Fruit fly (Drosophila melanogaster) whole organism: ENCODE results near the gene CG18223.

ENCODE experiments used
- CG8478 ChIP-seq: fragments of >200 bp; optimal IDR thresholded peaks from 2 replicates; lab custom pipeline; 2018; ENCODE audit warnings: inconsistent platforms
- Dll ChIP-seq: fragments of >200 bp; optimal IDR thresholded peaks from 2 replicates; lab custom pipeline; 2017
- EcR ChIP-seq, 2 experiments: fragments of >200 bp; optimal IDR thresholded peaks; 2 replicates each; lab custom pipeline; 2017; ENCODE audit warnings: missing biosample characterization in 2 of 2, missing genetic modification characterization in 2 of 2, missing genetic modification reagents in 2 of 2
- pan ChIP-seq: fragments of >200 bp; optimal IDR thresholded peaks from 2 replicates; lab custom pipeline; 2017
- psq ChIP-seq: fragments of >200 bp; optimal IDR thresholded peaks from 2 replicates; lab custom pipeline; 2017
- usp ChIP-seq: fragments of >200 bp; optimal IDR thresholded peaks from 2 replicates; lab custom pipeline; 2017; ENCODE audit warnings: missing biosample characterization, missing genetic modification characterization, mixed read lengths

The CG18223 gene

dm6 chr3L:18920219-18920618 is at the start of gene CG18223:
Gene CG18223 (minus strand): TSS chr3L:18920319.
- no peak for TF ChIP-seq CG8478 (lab: Kevin White, UChicago)

dm6 chr3L:18968193-18968969 is 48.3 kb upstream of the CG18223 start:
- no peak for TF ChIP-seq pan (lab: Kevin White, UChicago)
- TF ChIP-seq CG8478 (lab: Kevin White, UChicago) = no peak
- no peak for TF ChIP-seq Dll (lab: Kevin White, UChicago)
- TF ChIP-seq usp (GFP tag; lab: Kevin White, UChicago) = no peak
- no peak for TF ChIP-seq EcR (GFP tag; optimal IDR thresholded peaks at IDR 0.05; lab: Kevin White, UChicago)
- no peak for TF ChIP-seq psq (lab: Kevin White, UChicago)

- TF ChIP-seq psq (lab: Kevin White, UChicago) (no peak), EcR (GFP tag; optimal IDR thresholded peaks at IDR 0.05; lab: Kevin White, UChicago) (no peak), usp (GFP tag; lab: Kevin White, UChicago) (no peak), Dll (lab: Kevin White, UChicago) (no peak), CG8478 (lab: Kevin White, UChicago) (no peak), pan (lab: Kevin White, UChicago) (no peak)
Observed at dm6 chr3L:18957032-18957431, 36.9 kb upstream of the CG18223 start.

dm6 chr3L:18952399-18952798 is 32.3 kb upstream of the CG18223 start:
- TF ChIP-seq psq (lab: Kevin White, UChicago) (no peak), usp (GFP tag; lab: Kevin White, UChicago) (no peak), EcR (GFP tag; optimal IDR thresholded peaks at IDR 0.05; lab: Kevin White, UChicago) (no peak), Dll (lab: Kevin White, UChicago) (no peak), CG8478 (lab: Kevin White, UChicago) (no peak), pan (lab: Kevin White, UChicago) (no peak)

- TF ChIP-seq usp (GFP tag; lab: Kevin White, UChicago) (no peak), Dll (lab: Kevin White, UChicago) (no peak), EcR (GFP tag; optimal IDR thresholded peaks at IDR 0.05; lab: Kevin White, UChicago) (no peak), pan (lab: Kevin White, UChicago) (no peak), psq (lab: Kevin White, UChicago) (no peak), CG8478 (lab: Kevin White, UChicago) (no peak)
Observed at dm6 chr3L:18950359-18950758, 30.2 kb upstream of the CG18223 start, which contains the start of gene CG6836. Gene CG6836 (plus strand): TSS chr3L:18950629.

dm6 chr3L:18949137-18949536 is 29.0 kb upstream of the CG18223 start:
- no peak for TF ChIP-seq psq (lab: Kevin White, UChicago)
- TF ChIP-seq Dll (lab: Kevin White, UChicago) = no peak
- TF ChIP-seq pan (lab: Kevin White, UChicago) = no peak
- TF ChIP-seq usp (GFP tag; lab: Kevin White, UChicago) = no peak
- no peak for TF ChIP-seq CG8478 (lab: Kevin White, UChicago)

- no peak for TF ChIP-seq pan (lab: Kevin White, UChicago)
- TF ChIP-seq Dll (lab: Kevin White, UChicago) = no peak
- no peak for TF ChIP-seq psq (lab: Kevin White, UChicago)
- no peak for TF ChIP-seq EcR (GFP tag; optimal IDR thresholded peaks at IDR 0.05; lab: Kevin White, UChicago)
- no peak for TF ChIP-seq CG8478 (lab: Kevin White, UChicago)
- TF ChIP-seq usp (GFP tag; lab: Kevin White, UChicago) = no peak
Observed at dm6 chr3L:18946956-18947355, 26.8 kb upstream of the CG18223 start.

- TF ChIP-seq CG8478 (lab: Kevin White, UChicago) (no peak), pan (lab: Kevin White, UChicago) (no peak), Dll (lab: Kevin White, UChicago) (no peak), EcR (GFP tag; optimal IDR thresholded peaks at IDR 0.05; lab: Kevin White, UChicago) (no peak), usp (GFP tag; lab: Kevin White, UChicago) (no peak), psq (lab: Kevin White, UChicago) (no peak)
Observed at dm6 chr3L:18945938-18946337, 25.8 kb upstream of the CG18223 start, which contains the start of gene CG32204. Gene CG32204 (minus strand): TSS chr3L:18946038.

- no peak for TF ChIP-seq Dll (lab: Kevin White, UChicago)
- TF ChIP-seq psq (lab: Kevin White, UChicago) = no peak
- no peak for TF ChIP-seq EcR (GFP tag; optimal IDR thresholded peaks at IDR 0.05; lab: Kevin White, UChicago)
Observed at dm6 chr3L:18924790-18925189, 4.7 kb upstream of the CG18223 start, which contains the start of gene CG43049. Gene CG43049 (plus strand): TSS chr3L:18925090.

- TF ChIP-seq psq (lab: Kevin White, UChicago) (no peak), EcR (GFP tag; optimal IDR thresholded peaks at IDR 0.05; lab: Kevin White, UChicago) (no peak), usp (GFP tag; lab: Kevin White, UChicago) (no peak), CG8478 (lab: Kevin White, UChicago) (no peak), pan (lab: Kevin White, UChicago) (no peak), Dll (lab: Kevin White, UChicago) (no peak)
Observed at dm6 chr3L:18922086-18922485, 2.0 kb upstream of the CG18223 start, which contains the start of gene CG3819. Gene CG3819 (minus strand): TSS chr3L:18922108.

- no peak for TF ChIP-seq CG8478 (lab: Kevin White, UChicago)
- no peak for TF ChIP-seq psq (lab: Kevin White, UChicago)
- TF ChIP-seq pan (lab: Kevin White, UChicago) = no peak
- no peak for TF ChIP-seq EcR (GFP tag; optimal IDR thresholded peaks at IDR 0.05; lab: Kevin White, UChicago)
- no peak for TF ChIP-seq usp (GFP tag; lab: Kevin White, UChicago)
- TF ChIP-seq Dll (lab: Kevin White, UChicago) = no peak
Observed at dm6 chr3L:18917281-18917680, 2.8 kb downstream of the CG18223 start, which contains the start of gene CG6839. Gene CG6839 (plus strand): TSS chr3L:18917581.
